Worm (Caenorhabditis elegans): ENCODE measurements around the gene sdz-33.

sdz-33 gene

ce11 chrIII:11935948-11936280 is 28.6 kb downstream of the sdz-33 start (continued):
- TF ChIP-seq pag-3 (tag; optimal IDR thresholded peaks at IDR 0.05; ENCODE audit: borderline replicate concordance) (no peak), dmd-4 (tag; optimal IDR thresholded peaks at IDR 0.05; ENCODE audit: borderline replicate concordance) (no peak), sox-2 (GFP tag; IDR thresholded peaks at IDR 0.05) (no peak), C08G9.2 (tag; optimal IDR thresholded peaks at IDR 0.05) (no peak), odd-2 (tag; optimal IDR thresholded peaks at IDR 0.05) (no peak), dve-1 (tag; optimal IDR thresholded peaks at IDR 0.05) (no peak), K02D7.2 (tag; optimal IDR thresholded peaks at IDR 0.05) (peak; percentile 49), hlh-30 (tag; optimal IDR thresholded peaks at IDR 0.05; ENCODE audit: insufficient read depth) (no peak), elt-2 (tag; optimal IDR thresholded peaks at IDR 0.05) (no peak), tbx-2 (tag; optimal IDR thresholded peaks at IDR 0.05) (no peak), Y22D7AL.16 (tag; optimal IDR thresholded peaks at IDR 0.05) (no peak), ceh-14 (tag; optimal IDR thresholded peaks at IDR 0.05) (peak; percentile 51), hlh-6 (tag; optimal IDR thresholded peaks at IDR 0.05) (no peak), ceh-24 (tag; optimal IDR thresholded peaks at IDR 0.05) (no peak)

- TF ChIP-seq sox-2 (GFP tag; IDR thresholded peaks at IDR 0.05) (no peak), rnt-1 (tag; optimal IDR thresholded peaks at IDR 0.05) (no peak), ceh-48 (tag; optimal IDR thresholded peaks at IDR 0.05) (no peak), ztf-16 (tag; optimal IDR thresholded peaks at IDR 0.05) (no peak), fkh-6 (tag; optimal IDR thresholded peaks at IDR 0.05) (no peak), C08G9.2 (tag; optimal IDR thresholded peaks at IDR 0.05) (no peak), ceh-22 (tag; optimal IDR thresholded peaks at IDR 0.05) (no peak), sox-4 (tag; optimal IDR thresholded peaks at IDR 0.05) (peak; percentile 3), ceh-2 (tag; optimal IDR thresholded peaks at IDR 0.05) (no peak), pros-1 (tag; optimal IDR thresholded peaks at IDR 0.05) (no peak), pag-3 (tag; optimal IDR thresholded peaks at IDR 0.05; ENCODE audit: borderline replicate concordance) (no peak), lim-6 (tag; optimal IDR thresholded peaks at IDR 0.05) (no peak), K02D7.2 (tag; optimal IDR thresholded peaks at IDR 0.05) (peak; percentile 59), ama-1 (optimal IDR thresholded peaks at IDR 0.05) (peak; percentile 76), ceh-18 (tag; optimal IDR thresholded peaks at IDR 0.05) (no peak), hlh-30 (tag; optimal IDR thresholded peaks at IDR 0.05; ENCODE audit: insufficient read depth) (no peak), che-1 (tag; optimal IDR thresholded peaks at IDR 0.05) (no peak), nfya-1 (tag; optimal IDR thresholded peaks at IDR 0.05) (peak; percentile 3), ceh-14 (tag; optimal IDR thresholded peaks at IDR 0.05) (peak; percentile 0), T23F11.4 (GFP tag; optimal IDR thresholded peaks at IDR 0.05) (no peak), hlh-13 (GFP tag; optimal IDR thresholded peaks at IDR 0.05) (no peak)
Measured at ce11 chrIII:11936668-11937276, 29.5 kb downstream of the sdz-33 start.

ce11 chrIII:11937911-11938310 is 30.6 kb downstream of the sdz-33 start:
- TF ChIP-seq pax-1 (tag; optimal IDR thresholded peaks at IDR 0.05) = no peak
- TF ChIP-seq ceh-6 (GFP tag; optimal IDR thresholded peaks at IDR 0.05) = no peak
- TF ChIP-seq fkh-10 (GFP tag; optimal IDR thresholded peaks at IDR 0.05) = no peak
- TF ChIP-seq pqm-1 (tag; optimal IDR thresholded peaks at IDR 0.05) = no peak
- no peak for TF ChIP-seq unc-55 (GFP tag; optimal IDR thresholded peaks at IDR 0.05)
- TF ChIP-seq hlh-15 (tag; optimal IDR thresholded peaks at IDR 0.05) = no peak
- no peak for TF ChIP-seq ama-1 (optimal IDR thresholded peaks at IDR 0.05)
- no peak for TF ChIP-seq ref-2 (tag; optimal IDR thresholded peaks at IDR 0.05)
- TF ChIP-seq eyg-1 (tag; optimal IDR thresholded peaks at IDR 0.05) = no peak
- no peak for TF ChIP-seq hlh-13 (GFP tag; optimal IDR thresholded peaks at IDR 0.05)
- TF ChIP-seq pha-2 (tag; optimal IDR thresholded peaks at IDR 0.05) = no peak
- TF ChIP-seq ceh-24 (tag; optimal IDR thresholded peaks at IDR 0.05) = no peak
- TF ChIP-seq ceh-34 (tag; optimal IDR thresholded peaks at IDR 0.05) = peak; percentile 34
- TF ChIP-seq ztf-16 (tag; optimal IDR thresholded peaks at IDR 0.05) = no peak
- no peak for TF ChIP-seq dmd-4 (tag; optimal IDR thresholded peaks at IDR 0.05; ENCODE audit: borderline replicate concordance)
- TF ChIP-seq unc-42 (tag; optimal IDR thresholded peaks at IDR 0.05) = peak; percentile 59
